Worm (Caenorhabditis elegans): Measurements from ENCODE around the gene srj-53.
A peak's percentile ranks its signal among the peaks of the same experiment; 100 is the strongest.

Gene srj-53

ce11 chrV:725807-726572 is 31.5 kb upstream of the srj-53 start:
- TF ChIP-seq ama-1 (optimal IDR thresholded peaks at IDR 0.05) (peak; percentile 93), egl-27 (tag; optimal IDR thresholded peaks at IDR 0.05) (no peak), madf-9 (GFP tag; conservative IDR thresholded peaks at IDR 0.05) (0 out of 2 replicates have a peak, but pooled peaks have one; percentile 3), zip-11 (GFP tag; IDR thresholded peaks at IDR 0.05) (0 out of 2 replicates have a peak, but pooled peaks have one; percentile 29), nhr-42 (GFP tag; IDR thresholded peaks at IDR 0.05) (0 out of 2 replicates have a peak, but pooled peaks have one; percentile 28), jun-1 (tag; optimal IDR thresholded peaks at IDR 0.05) (peak; percentile 36), nhr-25 (tag; optimal IDR thresholded peaks at IDR 0.05; ENCODE audit: borderline replicate concordance, insufficient read depth) (peak; percentile 2), T26A8.4 (GFP tag; IDR thresholded peaks at IDR 0.05) (peak; percentile 58; the same call in 1 of the 2 replicates), daf-16 (GFP tag; optimal IDR thresholded peaks at IDR 0.05) (no peak), daf-16 (tag; optimal IDR thresholded peaks at IDR 0.05) (peak; percentile 62), aha-1 (tag) (peak; percentile 96), ceh-82 (tag; optimal IDR thresholded peaks at IDR 0.05) (no peak), F44E2.7 (GFP tag; IDR thresholded peaks at IDR 0.05) (0 out of 2 replicates have a peak, but pooled peaks have one; percentile 46), mes-2 (tag; optimal IDR thresholded peaks at IDR 0.05; ENCODE audit: poor library complexity, severe bottlenecking) (no peak)

ce11 chrV:724946-725806 is 30.7 kb upstream of the srj-53 start:
- TF ChIP-seq Y75B8A.6 (GFP tag; IDR thresholded peaks at IDR 0.05) = no peak
- TF ChIP-seq nhr-11 (tag; optimal IDR thresholded peaks at IDR 0.05) = no peak
- no peak for TF ChIP-seq daf-19 (GFP tag; conservative IDR thresholded peaks at IDR 0.05)
- no peak for TF ChIP-seq nhr-10 (tag; optimal IDR thresholded peaks at IDR 0.05)
- TF ChIP-seq lsy-2 (tag; optimal IDR thresholded peaks at IDR 0.05) = peak in 1 of 2 experiments; percentile 20
- peak; percentile 81 for TF ChIP-seq aha-1 (tag)
- TF ChIP-seq dmd-8 (GFP tag; IDR thresholded peaks at IDR 0.05) = peak; percentile 65; the same call in 1 of the 2 replicates
- TF ChIP-seq fkh-10 (GFP tag; optimal IDR thresholded peaks at IDR 0.05) = no peak
- no peak for TF ChIP-seq egl-43 (GFP tag; IDR thresholded peaks at IDR 0.05)
- no peak for TF ChIP-seq sdz-12 (GFP tag; optimal IDR thresholded peaks at IDR 0.05)
- no peak for TF ChIP-seq F26F4.8 (GFP tag; conservative IDR thresholded peaks at IDR 0.05)
- TF ChIP-seq tag-97 (GFP tag; IDR thresholded peaks at IDR 0.05) = no peak
- peak in 1 of 2 experiments; percentile 90 for TF ChIP-seq unc-62 (GFP tag; optimal IDR thresholded peaks at IDR 0.05 in 1 of 2)
- TF ChIP-seq unc-62 (tag; optimal IDR thresholded peaks at IDR 0.05) = no peak
- no peak; the same call in 1 of the 2 replicates for TF ChIP-seq pha-4 (GFP tag; IDR thresholded peaks at IDR 0.05)
- TF ChIP-seq pha-4 (tag; optimal IDR thresholded peaks at IDR 0.05) = no peak
- TF ChIP-seq duxl-1 (tag; optimal IDR thresholded peaks at IDR 0.05; ENCODE audit: poor library complexity) = peak; percentile 54
- TF ChIP-seq nhr-6 (tag; optimal IDR thresholded peaks at IDR 0.05) = peak; percentile 49
- no peak for TF ChIP-seq zfp-2 (tag; optimal IDR thresholded peaks at IDR 0.05)
- TF ChIP-seq ZK546.5 (tag; optimal IDR thresholded peaks at IDR 0.05) = no peak
- TF ChIP-seq mes-2 (tag; optimal IDR thresholded peaks at IDR 0.05; ENCODE audit: poor library complexity, severe bottlenecking) = peak; percentile 62
- no peak for TF ChIP-seq ZK337.2 (GFP tag; IDR thresholded peaks at IDR 0.05)
- no peak for TF ChIP-seq saeg-2 (GFP tag; IDR thresholded peaks at IDR 0.05)
- TF ChIP-seq nhr-111 (GFP tag; optimal IDR thresholded peaks at IDR 0.05) = no peak
- peak; percentile 5 for TF ChIP-seq T26A8.4 (GFP tag; IDR thresholded peaks at IDR 0.05)
- no peak for TF ChIP-seq nhr-25 (tag; optimal IDR thresholded peaks at IDR 0.05; ENCODE audit: borderline replicate concordance, insufficient read depth)
- TF ChIP-seq arid-1 (GFP tag; conservative IDR thresholded peaks at IDR 0.05) = 0 out of 2 replicates have a peak, but pooled peaks have one; percentile 12
- 0 out of 2 replicates have a peak, but pooled peaks have one; percentile 2 for TF ChIP-seq F44E2.7 (GFP tag; IDR thresholded peaks at IDR 0.05)
- TF ChIP-seq hif-1 (tag; optimal IDR thresholded peaks at IDR 0.05) = peak in 1 of 2 experiments; percentile 5
- peak in 1 of 2 experiments; percentile 4 for TF ChIP-seq mdl-1 (tag; optimal IDR thresholded peaks at IDR 0.05)
- TF ChIP-seq daf-16 (GFP tag; optimal IDR thresholded peaks at IDR 0.05) = peak in 1 of 2 experiments; percentile 8
- peak; percentile 4 for TF ChIP-seq daf-16 (tag; optimal IDR thresholded peaks at IDR 0.05)
- TF ChIP-seq mdt-29 (GFP tag; IDR thresholded peaks at IDR 0.05) = no peak
- no peak for TF ChIP-seq tra-1 (GFP tag; IDR thresholded peaks at IDR 0.05)
- peak; percentile 3 for TF ChIP-seq hlh-30 (tag; optimal IDR thresholded peaks at IDR 0.05; ENCODE audit: insufficient read depth)
- TF ChIP-seq zfp-3 (GFP tag; conservative IDR thresholded peaks at IDR 0.05) = no peak; the same call in 1 of the 2 replicates
- peak; percentile 12 for TF ChIP-seq dve-1 (tag; optimal IDR thresholded peaks at IDR 0.05; ENCODE audit: insufficient read depth)

All from whole organism, L4 larva.